Fruit fly (Drosophila melanogaster): ENCODE results near the gene CG46304.

dm6 chr2L:18990133-18990532 is 44.0 kb downstream of the CG46304 start, which contains the start of gene CG15170:
- no peak for TF ChIP-seq CG34367 (tag; optimal IDR thresholded peaks at IDR 0.05)
- no peak for TF ChIP-seq CG13204 (GFP tag; optimal IDR thresholded peaks at IDR 0.05)
- TF ChIP-seq CG4496 (GFP tag; IDR thresholded peaks at IDR 0.05), result no peak
- no peak for TF ChIP-seq Pif1B (GFP tag; optimal IDR thresholded peaks at IDR 0.05)
- TF ChIP-seq CG12605 (GFP tag; IDR thresholded peaks at IDR 0.05), result no peak
- TF ChIP-seq CG8159 (tag; optimal IDR thresholded peaks at IDR 0.05), result no peak
- no peak for TF ChIP-seq CG8301 (tag; optimal IDR thresholded peaks at IDR 0.05)
- no peak for TF ChIP-seq CG9948 (tag; optimal IDR thresholded peaks at IDR 0.05)
- no peak for TF ChIP-seq Pif1A (GFP tag; optimal IDR thresholded peaks at IDR 0.05)
- no peak for TF ChIP-seq Snoo (tag; optimal IDR thresholded peaks at IDR 0.05)
- TF ChIP-seq Ets98B (GFP tag; IDR thresholded peaks at IDR 0.05), result no peak
- TF ChIP-seq CG17806 (tag; optimal IDR thresholded peaks at IDR 0.05), result no peak
- TF ChIP-seq CG32121 (GFP tag; IDR thresholded peaks at IDR 0.05), result no peak
- TF ChIP-seq CG10348 (GFP tag; IDR thresholded peaks at IDR 0.05), result no peak
